Worm (Caenorhabditis elegans) whole organism, mixed stage, embryonic: ENCODE measurements around the gene srx-33.

Experiments
- ceh-39 ChIP-seq: fragments of 150-350 bp; optimal IDR thresholded peaks from 2 replicates; lab custom pipeline; 2014; ENCODE audit warnings: missing biosample characterization, missing genetic modification characterization
- elt-1 ChIP-seq: sonication (generic microtip); optimal IDR thresholded peaks from 2 replicates; lab custom pipeline; 2017; ENCODE audit warnings: missing genetic modification characterization, mild to moderate bottlenecking, missing compliant biosample characterization, antibody characterized with exemption, moderate library complexity, borderline replicate concordance; ENCODE audit not compliant: insufficient read depth
- mep-1 ChIP-seq: fragments of 150-350 bp; optimal IDR thresholded peaks from 2 replicates; lab custom pipeline; 2017; ENCODE audit warnings: missing biosample characterization, missing genetic modification reagents, missing genetic modification characterization, inconsistent platforms
- mls-2 ChIP-seq: sonication (generic microtip); optimal IDR thresholded peaks from 2 replicates; lab custom pipeline; 2016; ENCODE audit warnings: mild to moderate bottlenecking, missing genetic modification characterization, moderate library complexity, missing compliant biosample characterization
- nhr-12 ChIP-seq: fragments of 150-350 bp; optimal IDR thresholded peaks from 2 replicates; lab custom pipeline; 2014; ENCODE audit warnings: missing biosample characterization, missing genetic modification characterization
- ztf-11 ChIP-seq: fragments of 150-350 bp; optimal IDR thresholded peaks from 2 replicates; lab custom pipeline; 2014; ENCODE audit warnings: missing biosample characterization, missing genetic modification characterization

DNA sequence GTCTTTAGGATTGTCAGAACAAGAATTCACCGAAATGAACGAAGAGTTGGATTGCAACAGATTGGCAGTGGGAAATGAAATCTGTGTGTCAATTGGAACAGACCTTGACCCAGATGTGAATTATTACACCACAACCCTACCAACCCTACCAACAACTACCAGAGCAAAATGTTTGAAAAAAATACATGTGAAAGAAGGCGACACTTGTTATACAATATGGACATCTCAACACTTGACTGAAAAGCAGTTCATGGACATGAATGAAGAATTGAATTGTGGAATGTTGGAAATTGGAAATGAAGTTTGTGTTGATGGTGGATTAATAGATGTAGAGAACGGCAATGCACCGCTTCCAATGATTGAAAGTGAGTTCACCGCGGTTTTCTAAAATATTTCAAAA is 5.3 kb upstream of the srx-33 start:
- TF ChIP-seq nhr-12 (no peak), mep-1 (tag; lab: Kevin White, UChicago) (no peak), mls-2 (tag; lab: Kevin White, UChicago) (no peak), ztf-11 (tag; lab: Kevin White, UChicago) (no peak), ceh-39 (tag; lab: Kevin White, UChicago) (no peak), elt-1 (tag; lab: Kevin White, UChicago) (no peak)
